Fruit fly (Drosophila melanogaster) whole organism, embryonic: ENCODE data around the gene CG13640.

Experiments used
- BEAF-32 ChIP-seq: fragments of 200-800 bp; sonication (Bioruptor generic); optimal IDR thresholded peaks from 3 replicates; lab custom pipeline; 2017; ENCODE audit warnings: missing biosample characterization, missing genetic modification characterization, mild to moderate bottlenecking, moderate library complexity, missing genetic modification reagents
- Bgb ChIP-seq: fragments of 200-800 bp; sonication (Bioruptor generic); IDR thresholded peaks from 2 replicates; pipeline ENCODE4 v1.3.6; 2022; ENCODE audit warnings: missing biosample characterization, missing genetic modification characterization; ENCODE audit not compliant: partially characterized antibody
- CG10654 ChIP-seq: fragments of 200-800 bp; sonication (Bioruptor generic); optimal IDR thresholded peaks from 2 replicates; lab custom pipeline; 2016; ENCODE audit warnings: missing biosample characterization, missing genetic modification characterization
- CG11696 ChIP-seq: fragments of 200-800 bp; sonication (Bioruptor generic); IDR thresholded peaks from 2 replicates; pipeline ENCODE4 v1.3.6; 2022; ENCODE audit warnings: missing biosample characterization, missing genetic modification characterization
- CG12071 ChIP-seq: fragments of 200-800 bp; sonication (Bioruptor generic); optimal IDR thresholded peaks from 3 replicates; lab custom pipeline; 2018; ENCODE audit warnings: missing biosample characterization, mild to moderate bottlenecking, missing genetic modification characterization
- CG12236 ChIP-seq: fragments of 200-800 bp; sonication (Bioruptor generic); optimal IDR thresholded peaks from 2 replicates; lab custom pipeline; 2016; ENCODE audit warnings: missing biosample characterization, missing genetic modification characterization
- CG14667 ChIP-seq: fragments of 200-800 bp; sonication (Bioruptor generic); IDR thresholded peaks from 2 replicates; pipeline ENCODE4 v1.3.6; 2022; ENCODE audit warnings: missing biosample characterization, missing genetic modification characterization
- CG17359 ChIP-seq: fragments of 200-800 bp; sonication (Bioruptor generic); optimal IDR thresholded peaks from 3 replicates; lab custom pipeline; 2018; ENCODE audit warnings: missing biosample characterization, mild to moderate bottlenecking, missing genetic modification characterization, moderate library complexity
- CG2120 ChIP-seq: fragments of 200-800 bp; sonication (Bioruptor generic); optimal IDR thresholded peaks from 3 replicates; lab custom pipeline; 2016; ENCODE audit warnings: missing biosample characterization, missing genetic modification characterization
- CG31388 ChIP-seq: fragments of 200-800 bp; sonication (Bioruptor generic); optimal IDR thresholded peaks from 2 replicates; lab custom pipeline; 2016; ENCODE audit warnings: missing biosample characterization, missing genetic modification characterization
- CG32532 ChIP-seq: fragments of 200-800 bp; sonication (Bioruptor generic); IDR thresholded peaks from 2 replicates; pipeline ENCODE4 v1.3.6; 2022; ENCODE audit warnings: missing biosample characterization, missing genetic modification characterization
- CG3281 ChIP-seq: fragments of 200-800 bp; sonication (Bioruptor generic); optimal IDR thresholded peaks from 3 replicates; lab custom pipeline; 2017; ENCODE audit warnings: missing biosample characterization, mild to moderate bottlenecking, missing genetic modification characterization
- CG3847 ChIP-seq: fragments of 200-800 bp; sonication (Bioruptor generic); IDR thresholded peaks from 2 replicates; pipeline ENCODE4 v1.3.6; 2022; ENCODE audit warnings: missing biosample characterization, missing genetic modification characterization
- CG4854 ChIP-seq: fragments of 200-800 bp; sonication (Bioruptor generic); optimal IDR thresholded peaks from 2 replicates; lab custom pipeline; 2016; ENCODE audit warnings: missing biosample characterization, missing genetic modification characterization, inconsistent platforms
- CG6791 ChIP-seq: fragments of 200-800 bp; sonication (Bioruptor generic); IDR thresholded peaks from 3 replicates; pipeline ENCODE4 v1.3.6; 2022; ENCODE audit warnings: missing biosample characterization, missing genetic modification characterization; ENCODE audit not compliant: partially characterized antibody
- CG7987 ChIP-seq: fragments of 200-800 bp; sonication (Bioruptor generic); optimal IDR thresholded peaks from 2 replicates; lab custom pipeline; 2018; ENCODE audit warnings: missing biosample characterization, mild to moderate bottlenecking, missing genetic modification characterization, moderate library complexity
- CG8765 ChIP-seq: fragments of 200-800 bp; sonication (Bioruptor generic); IDR thresholded peaks from 2 replicates; pipeline ENCODE4 v1.3.6; 2022; ENCODE audit warnings: missing biosample characterization, missing genetic modification characterization
- CG9727 ChIP-seq: fragments of 200-800 bp; sonication (Bioruptor generic); optimal IDR thresholded peaks from 3 replicates; lab custom pipeline; 2017; ENCODE audit warnings: missing biosample characterization, mild to moderate bottlenecking, missing genetic modification characterization
- CG9876 ChIP-seq: fragments of 200-800 bp; sonication (Bioruptor generic); optimal IDR thresholded peaks from 2 replicates; lab custom pipeline; 2016; ENCODE audit warnings: missing biosample characterization, missing genetic modification characterization
- Dp ChIP-seq: fragments of 200-800 bp; sonication (Bioruptor generic); optimal IDR thresholded peaks from 2 replicates; lab custom pipeline; 2018; ENCODE audit warnings: missing biosample characterization, mild to moderate bottlenecking, missing genetic modification characterization, moderate library complexity
- Dref ChIP-seq: fragments of 200-800 bp; sonication (Bioruptor generic); IDR thresholded peaks from 2 replicates; pipeline ENCODE4 v1.3.6; 2022; ENCODE audit warnings: missing biosample characterization, missing genetic modification characterization
- E2f2 ChIP-seq: fragments of 200-800 bp; sonication (Bioruptor generic); IDR thresholded peaks from 2 replicates; pipeline ENCODE4 v1.3.6; 2022; ENCODE audit warnings: missing biosample characterization, missing genetic modification characterization
- ERR ChIP-seq: fragments of 200-800 bp; sonication (Bioruptor generic); optimal IDR thresholded peaks from 2 replicates; lab custom pipeline; 2016; ENCODE audit warnings: missing biosample characterization, missing genetic modification characterization
- Fer3 ChIP-seq: fragments of 200-800 bp; sonication (Bioruptor generic); optimal IDR thresholded peaks from 2 replicates; lab custom pipeline; 2018; ENCODE audit warnings: missing biosample characterization, mild to moderate bottlenecking, missing genetic modification characterization, moderate library complexity
- Hmx ChIP-seq: fragments of 200-800 bp; sonication (Bioruptor generic); optimal IDR thresholded peaks from 2 replicates; lab custom pipeline; 2016; ENCODE audit warnings: missing biosample characterization, missing genetic modification characterization
- Hr78 ChIP-seq, 2 experiments: fragments of 200-800 bp in 1 of 2; fragments of >200 bp in 1 of 2; sonication (Bioruptor generic) in 1 of 2; optimal IDR thresholded peaks; 2 replicates each; lab custom pipeline; 2017 to 2019; ENCODE audit warnings: missing biosample characterization in 2 of 2, missing genetic modification characterization in 2 of 2, mild to moderate bottlenecking in 1 of 2, moderate library complexity in 1 of 2
- MESR4 ChIP-seq: fragments of 200-800 bp; sonication (Bioruptor generic); optimal IDR thresholded peaks from 2 replicates; lab custom pipeline; 2018; ENCODE audit warnings: missing biosample characterization, mild to moderate bottlenecking, missing genetic modification characterization, moderate library complexity
- Max ChIP-seq: fragments of 200-800 bp; sonication (Bioruptor generic); optimal IDR thresholded peaks from 2 replicates; lab custom pipeline; 2016; ENCODE audit warnings: missing biosample characterization, mild to moderate bottlenecking, missing genetic modification characterization
- Oaz ChIP-seq: fragments of 200-800 bp; sonication (Bioruptor generic); IDR thresholded peaks from 2 replicates; pipeline ENCODE4 v1.3.6; 2022; ENCODE audit warnings: missing biosample characterization, missing genetic modification characterization
- PHDP ChIP-seq: fragments of 200-800 bp; sonication (Bioruptor generic); optimal IDR thresholded peaks from 3 replicates; lab custom pipeline; 2018; ENCODE audit warnings: missing biosample characterization, mild to moderate bottlenecking, missing genetic modification characterization, moderate library complexity
- Ptx1 ChIP-seq: fragments of 200-800 bp; sonication (Bioruptor generic); IDR thresholded peaks from 2 replicates; pipeline ENCODE4 v1.3.6; 2022; ENCODE audit warnings: missing biosample characterization, missing genetic modification characterization
- Sin3A ChIP-seq: fragments of >200 bp; optimal IDR thresholded peaks from 2 replicates; lab custom pipeline; 2018
- Sox102F ChIP-seq: fragments of 200-800 bp; sonication (Bioruptor generic); optimal IDR thresholded peaks from 2 replicates; lab custom pipeline; 2018; ENCODE audit warnings: missing biosample characterization, mild to moderate bottlenecking, missing genetic modification characterization, moderate library complexity
- Sry-δ ChIP-seq: fragments of 200-800 bp; sonication (Bioruptor generic); optimal IDR thresholded peaks from 2 replicates; lab custom pipeline; 2016; ENCODE audit warnings: missing biosample characterization, missing genetic modification characterization
- YL-1 ChIP-seq: fragments of 200-800 bp; sonication (Bioruptor generic); optimal IDR thresholded peaks from 3 replicates; lab custom pipeline; 2017; ENCODE audit warnings: missing biosample characterization, mild to moderate bottlenecking, missing genetic modification characterization
- ac ChIP-seq: fragments of 200-800 bp; sonication (Bioruptor generic); optimal IDR thresholded peaks from 3 replicates; lab custom pipeline; 2017; ENCODE audit warnings: missing biosample characterization, mild to moderate bottlenecking, missing genetic modification characterization
- cad ChIP-seq: fragments of >200 bp; optimal IDR thresholded peaks from 2 replicates; lab custom pipeline; 2017; ENCODE audit warnings: missing biosample characterization, missing genetic modification characterization
- chinmo ChIP-seq: fragments of 200-800 bp; sonication (Bioruptor generic); IDR thresholded peaks from 4 replicates; pipeline ENCODE4 v1.3.6; 2022; ENCODE audit warnings: missing biosample characterization, missing genetic modification characterization; ENCODE audit not compliant: partially characterized antibody
- dm ChIP-seq: fragments of 200-800 bp; sonication (Bioruptor generic); optimal IDR thresholded peaks from 3 replicates; lab custom pipeline; 2016; ENCODE audit warnings: missing biosample characterization, missing genetic modification characterization
- fd96Cb ChIP-seq: fragments of 200-800 bp; sonication (Bioruptor generic); optimal IDR thresholded peaks from 2 replicates; lab custom pipeline; 2018; ENCODE audit warnings: missing biosample characterization, mild to moderate bottlenecking, missing genetic modification characterization, moderate library complexity
- ftz-f1 ChIP-seq: fragments of 200-800 bp; sonication (Bioruptor generic); optimal IDR thresholded peaks from 2 replicates; lab custom pipeline; 2016; ENCODE audit warnings: missing biosample characterization, missing genetic modification characterization
- knrl ChIP-seq: fragments of 200-800 bp; sonication (Bioruptor generic); IDR thresholded peaks from 3 replicates; pipeline ENCODE4 v1.3.6; 2022; ENCODE audit warnings: missing biosample characterization, missing genetic modification characterization; ENCODE audit not compliant: partially characterized antibody
- pho ChIP-seq: fragments of 200-800 bp; sonication (Bioruptor generic); optimal IDR thresholded peaks from 2 replicates; lab custom pipeline; 2016; ENCODE audit warnings: missing biosample characterization, missing genetic modification characterization
- prd ChIP-seq, 3 experiments: fragments of >200 bp in 2 of 3; fragments of 200-800 bp in 1 of 3; sonication (Bioruptor generic) in 1 of 3; optimal IDR thresholded peaks in 2 of 3; IDR thresholded peaks in 1 of 3; 2 replicates in 2 of 3; 3 replicates in 1 of 3; pipeline versions ENCODE4 v1.3.6 to Lab custom; 2017 to 2022; ENCODE audit warnings: missing biosample characterization in 1 of 3, missing genetic modification characterization in 1 of 3
- row ChIP-seq: fragments of 200-800 bp; sonication (Bioruptor generic); IDR thresholded peaks from 3 replicates; pipeline ENCODE4 v1.3.6; 2022; ENCODE audit warnings: missing biosample characterization, missing genetic modification characterization
- sens ChIP-seq: fragments of 200-800 bp; sonication (Bioruptor generic); peaks from one replicate; lab custom pipeline; 2016; ENCODE audit warnings: missing biosample characterization, missing genetic modification characterization
- unpg ChIP-seq: fragments of 200-800 bp; sonication (Bioruptor generic); optimal IDR thresholded peaks from 3 replicates; lab custom pipeline; 2018; ENCODE audit warnings: missing biosample characterization, mild to moderate bottlenecking, missing genetic modification characterization, moderate library complexity
- zen2 ChIP-seq: fragments of 200-800 bp; sonication (Bioruptor generic); IDR thresholded peaks from 3 replicates; pipeline ENCODE4 v1.3.6; 2022; ENCODE audit warnings: missing biosample characterization, missing genetic modification characterization; ENCODE audit not compliant: partially characterized antibody

CG13640 gene

DNA sequence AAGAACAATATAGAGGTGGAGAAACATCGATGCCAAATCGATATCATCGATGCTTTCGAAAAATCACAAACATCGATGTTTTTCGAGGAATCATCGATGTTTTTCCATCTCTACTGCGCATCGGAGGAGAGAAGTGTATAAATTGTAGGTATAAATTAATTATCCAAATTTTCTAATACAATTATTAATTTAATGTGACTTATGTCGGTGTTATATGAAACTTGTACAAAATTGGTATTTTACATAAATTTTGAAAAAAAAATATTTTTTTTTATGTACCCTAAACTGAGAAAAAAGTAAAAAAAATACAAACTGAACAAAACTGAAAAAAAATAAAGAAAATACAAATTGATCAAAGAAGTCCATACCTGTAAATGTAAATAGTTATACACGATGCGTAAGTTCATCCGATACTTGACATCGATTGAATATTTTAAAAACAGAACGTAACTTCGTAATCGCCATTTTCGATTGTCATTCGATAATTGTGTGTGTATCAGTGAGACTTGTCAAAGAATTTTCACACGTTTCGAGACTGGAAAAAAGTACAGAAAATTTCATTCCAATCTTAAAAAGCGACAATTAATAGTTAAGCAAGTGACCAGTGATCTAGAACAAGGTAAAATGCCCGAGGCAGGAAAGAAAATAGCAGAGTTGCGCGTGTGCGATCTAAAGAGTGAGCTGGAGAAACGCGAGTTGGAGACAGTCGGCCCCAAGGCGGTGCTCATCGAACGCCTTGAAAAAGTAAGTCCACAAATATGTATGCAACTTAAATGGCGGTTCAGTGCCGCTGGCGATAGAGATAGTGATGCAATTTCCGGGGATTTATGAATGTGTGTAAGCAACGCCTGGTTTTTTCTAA lies 44.7 kb downstream of the CG13640 start, which contains the start of the genes CG5808 and Saf-B (continued):
- TF ChIP-seq fd96Cb (tag; lab: Kevin White, UChicago) (peak; percentile 38), CG32532 (GFP tag; lab: Robert Waterston, UW) (peak; percentile 36), knrl (peak; percentile 83; the same call in 2 of the 3 replicates), cad (no peak), MESR4 (GFP tag; lab: Kevin White, UChicago) (peak; percentile 98), Sox102F (GFP tag; lab: Kevin White, UChicago) (no peak), Bgb (peak; percentile 76), YL-1 (GFP tag; lab: Kevin White, UChicago) (peak; percentile 49), ERR (GFP tag; lab: Kevin White, UChicago) (no peak), CG2120 (GFP tag; lab: Kevin White, UChicago) (peak; percentile 22), row (GFP tag; lab: Robert Waterston, UW) (peak; percentile 83), CG7987 (no peak), Sin3A (lab: Kevin White, UChicago) (no peak), zen2 (GFP tag; lab: Robert Waterston, UW) (peak; percentile 69), Max (GFP tag; lab: Kevin White, UChicago) (peak; percentile 61), pho (GFP tag; lab: Kevin White, UChicago) (peak; percentile 7), CG31388 (GFP tag; lab: Kevin White, UChicago) (peak; percentile 29), CG9876 (GFP tag; lab: Kevin White, UChicago) (no peak), Dref (peak; percentile 82), BEAF-32 (GFP tag; lab: Kevin White, UChicago) (peak; percentile 87), Fer3 (tag; lab: Kevin White, UChicago) (peak; percentile 19), Hr78 (GFP tag; optimal IDR thresholded peaks at IDR 0.05; lab: Kevin White, UChicago) (no peak), CG12071 (GFP tag; lab: Kevin White, UChicago) (no peak), prd (optimal IDR thresholded peaks at IDR 0.05; lab: Kevin White, UChicago) (no peak), prd (GFP tag; IDR thresholded peaks at IDR 0.05; lab: Robert Waterston, UW) (peak; percentile 65), Ptx1 (GFP tag; lab: Robert Waterston, UW) (peak; percentile 81), sens (GFP tag; lab: Kevin White, UChicago) (peak; percentile 36), Hmx (GFP tag; lab: Kevin White, UChicago) (no peak), CG14667 (GFP tag; lab: Robert Waterston, UW) (peak; percentile 38; the same call in 1 of the 2 replicates), PHDP (tag; lab: Kevin White, UChicago) (no peak), CG12236 (GFP tag; lab: Kevin White, UChicago) (no peak), E2f2 (no peak), CG6791 (GFP tag; lab: Robert Waterston, UW) (peak; percentile 89), dm (GFP tag; lab: Kevin White, UChicago) (no peak), Dp (peak; percentile 18), CG17359 (tag; lab: Kevin White, UChicago) (no peak), CG11696 (GFP tag; lab: Robert Waterston, UW) (no peak), chinmo (GFP tag; lab: Robert Waterston, UW) (0 out of 4 replicates have a peak, but pooled peaks have one; percentile 77), CG4854 (GFP tag; lab: Kevin White, UChicago) (no peak), ac (GFP tag; lab: Kevin White, UChicago) (no peak), Oaz (no peak), ftz-f1 (GFP tag; lab: Kevin White, UChicago) (peak; percentile 38), CG9727 (GFP tag; lab: Kevin White, UChicago) (peak; percentile 76), CG8765 (GFP tag; lab: Robert Waterston, UW) (no peak), Sry-δ (peak; percentile 86), CG3847 (peak; percentile 41; the same call in 1 of the 2 replicates), CG3281 (GFP tag; lab: Kevin White, UChicago) (no peak), unpg (no peak), CG10654 (peak; percentile 60)
